Worm (Caenorhabditis elegans) whole organism, L3 larva: Measurements from ENCODE around the gene cyn-1.
A peak's percentile ranks its signal among the peaks of the same experiment; 100 is the strongest.

Experiments used
- R02D3.7 ChIP-seq: fragments of 150-350 bp; optimal IDR thresholded peaks from 2 replicates; lab custom pipeline; 2014; ENCODE audit warnings: missing biosample characterization, missing genetic modification characterization
- ama-1 ChIP-seq: fragments of 150-350 bp; optimal IDR thresholded peaks from 2 replicates; lab custom pipeline; 2018
- ceh-28 ChIP-seq: fragments of 150-350 bp; optimal IDR thresholded peaks from 2 replicates; lab custom pipeline; 2014; ENCODE audit warnings: missing biosample characterization, missing genetic modification reagents, missing genetic modification characterization
- ceh-82 ChIP-seq: fragments of 150-350 bp; optimal IDR thresholded peaks from 2 replicates; lab custom pipeline; 2014; ENCODE audit warnings: missing biosample characterization, missing genetic modification characterization
- elt-1 ChIP-seq: fragments of 150-350 bp; optimal IDR thresholded peaks from 2 replicates; lab custom pipeline; 2014; ENCODE audit warnings: missing biosample characterization, missing genetic modification characterization
- lin-39 ChIP-seq: fragments of 150-350 bp; optimal IDR thresholded peaks from 2 replicates; lab custom pipeline; 2018; ENCODE audit warnings: missing biosample characterization, missing genetic modification reagents, missing genetic modification characterization
- mdl-1 ChIP-seq: fragments of 150-350 bp; optimal IDR thresholded peaks from 2 replicates; lab custom pipeline; 2014; ENCODE audit warnings: missing biosample characterization, missing genetic modification characterization
- nhr-12 ChIP-seq: fragments of 150-350 bp; optimal IDR thresholded peaks from 2 replicates; lab custom pipeline; 2014; ENCODE audit warnings: missing biosample characterization, missing genetic modification characterization
- pqm-1 ChIP-seq: fragments of 150-350 bp; optimal IDR thresholded peaks from 2 replicates; lab custom pipeline; 2017; ENCODE audit warnings: missing biosample characterization, missing genetic modification characterization, inconsistent platforms
- unc-62 ChIP-seq: fragments of 150-350 bp; sonication (generic microtip); optimal IDR thresholded peaks from 4 replicates; lab custom pipeline; 2014; ENCODE audit warnings: missing biosample characterization, missing genetic modification reagents, missing genetic modification characterization
- zag-1 ChIP-seq: fragments of 150-350 bp; optimal IDR thresholded peaks from 2 replicates; lab custom pipeline; 2014; ENCODE audit warnings: missing biosample characterization, missing genetic modification characterization
- ztf-11 ChIP-seq: fragments of 150-350 bp; optimal IDR thresholded peaks from 2 replicates; lab custom pipeline; 2014; ENCODE audit warnings: missing biosample characterization, missing genetic modification characterization
- ztf-4 ChIP-seq: fragments of 150-350 bp; optimal IDR thresholded peaks from 2 replicates; lab custom pipeline; 2014; ENCODE audit warnings: missing biosample characterization, missing genetic modification characterization

ce11 chrV:14364586-14365248, 8.8 kb downstream of the cyn-1 start:
- TF ChIP-seq ama-1 (lab: Kevin White, UChicago) (peak; percentile 35), ceh-28 (tag; lab: Kevin White, UChicago) (no peak), lin-39 (peak; percentile 47), ztf-4 (no peak), ztf-11 (tag; lab: Kevin White, UChicago) (peak; percentile 33), elt-1 (no peak), mdl-1 (tag; lab: Kevin White, UChicago) (no peak), zag-1 (no peak), R02D3.7 (tag; lab: Kevin White, UChicago) (no peak), pqm-1 (tag; lab: Kevin White, UChicago) (no peak), ceh-82 (tag; lab: Kevin White, UChicago) (no peak), nhr-12 (no peak), unc-62 (GFP tag; lab: Kevin White, UChicago) (no peak)
